Worm (Caenorhabditis elegans): ENCODE measurements around the gene rnf-5.
A peak's percentile ranks its signal among the peaks of the same experiment; 100 is the strongest.

Gene rnf-5

DNA sequence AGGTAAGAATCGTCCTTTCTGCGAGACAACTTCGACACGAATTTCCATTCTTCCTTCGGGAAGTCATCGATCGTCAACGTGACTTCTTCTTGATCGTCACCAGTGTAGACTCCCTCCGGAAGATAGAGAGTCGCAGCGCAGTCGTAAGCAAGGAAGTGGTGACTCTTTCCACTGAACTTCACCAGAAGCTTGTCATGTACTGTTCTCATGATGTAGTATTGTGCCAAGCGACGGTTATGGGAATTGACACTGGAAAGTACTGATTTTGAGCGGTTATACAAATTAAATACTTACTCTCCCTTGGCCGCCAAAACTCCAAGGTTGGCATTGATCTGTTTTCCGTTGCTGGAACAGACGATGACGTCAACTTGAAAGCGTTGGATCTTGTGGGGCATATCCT lies 8.8 kb upstream of the rnf-5 start:
- TF ChIP-seq ceh-34 (tag; optimal IDR thresholded peaks at IDR 0.05) (no peak), pha-4 (tag; optimal IDR thresholded peaks at IDR 0.05) (no peak), hlh-30 (tag; optimal IDR thresholded peaks at IDR 0.05; ENCODE audit: insufficient read depth) (no peak), ceh-18 (tag; optimal IDR thresholded peaks at IDR 0.05) (no peak), pag-3 (tag; optimal IDR thresholded peaks at IDR 0.05; ENCODE audit: borderline replicate concordance) (no peak)

DNA sequence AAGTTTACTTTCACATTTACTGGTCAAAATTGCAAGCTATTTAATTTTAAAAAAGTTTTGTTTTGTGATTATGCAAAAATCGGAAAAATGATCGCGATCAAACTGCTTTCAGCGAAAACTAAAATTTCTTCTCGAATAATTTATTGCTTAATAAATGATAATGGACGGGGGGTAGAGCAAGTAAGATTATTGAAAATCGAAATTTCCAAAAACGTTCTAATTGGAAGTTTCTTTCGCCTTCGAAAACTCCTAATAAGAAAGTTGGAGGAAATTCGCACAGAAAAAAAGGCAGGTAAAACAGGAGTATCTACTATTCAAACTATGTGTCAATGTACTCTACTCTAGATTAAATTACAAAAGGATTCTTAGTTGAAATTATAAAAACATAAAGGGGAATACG lies 5.6 kb upstream of the rnf-5 start:
- TF ChIP-seq sox-2 (GFP tag; IDR thresholded peaks at IDR 0.05), result no peak
- TF ChIP-seq sdc-2 (tag; optimal IDR thresholded peaks at IDR 0.05), result no peak
- TF ChIP-seq Y22D7AL.16 (tag; optimal IDR thresholded peaks at IDR 0.05), result no peak
- TF ChIP-seq elt-4 (tag; optimal IDR thresholded peaks at IDR 0.05), result no peak
- TF ChIP-seq gmeb-2 (tag; optimal IDR thresholded peaks at IDR 0.05), result no peak
- no peak for TF ChIP-seq dve-1 (tag; optimal IDR thresholded peaks at IDR 0.05)
- no peak for TF ChIP-seq tbx-2 (tag; optimal IDR thresholded peaks at IDR 0.05)
- no peak for TF ChIP-seq nhr-11 (tag; optimal IDR thresholded peaks at IDR 0.05)
- no peak for TF ChIP-seq unc-42 (tag; optimal IDR thresholded peaks at IDR 0.05)
- no peak for TF ChIP-seq ceh-45 (GFP tag; IDR thresholded peaks at IDR 0.05)
- no peak for TF ChIP-seq hlh-8 (tag; optimal IDR thresholded peaks at IDR 0.05)
- TF ChIP-seq K02D7.2 (tag; optimal IDR thresholded peaks at IDR 0.05), result no peak

DNA sequence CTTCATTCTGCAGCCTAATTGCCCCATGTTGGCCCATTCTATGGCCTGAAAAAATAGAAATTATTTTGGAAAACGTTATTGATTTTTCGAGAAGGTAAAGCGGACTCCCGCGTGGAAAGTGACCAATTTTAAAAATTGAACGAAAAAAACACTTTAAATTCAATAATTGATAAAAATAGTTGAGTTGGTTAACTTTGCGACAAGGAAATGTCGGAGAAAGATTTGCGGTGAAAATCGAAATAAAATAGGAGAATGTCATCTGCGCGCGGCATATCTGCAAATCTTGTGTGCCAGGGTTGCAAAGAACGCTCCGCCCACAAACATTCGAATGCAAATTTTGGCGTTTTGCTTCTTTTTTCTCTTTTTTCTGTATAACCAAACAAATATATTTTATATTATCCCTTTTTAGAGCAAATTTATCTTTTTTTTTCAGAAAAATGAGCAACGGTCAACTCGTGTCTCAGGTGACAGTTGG lies 4.3 kb upstream of the rnf-5 start, which contains the start of the genes rnf-121 and C16C10.4:
Gene rnf-121 (minus strand): TSS at position 51 of the 475 bp plus-strand sequence.
Gene C16C10.4 (plus strand): TSS at position 434 of the 475 bp plus-strand sequence.
- TF ChIP-seq rnt-1 (tag; optimal IDR thresholded peaks at IDR 0.05), result peak; percentile 93
- peak; percentile 93 for TF ChIP-seq ceh-30 (tag; optimal IDR thresholded peaks at IDR 0.05)
- TF ChIP-seq unc-42 (tag; optimal IDR thresholded peaks at IDR 0.05), result peak; percentile 38
- peak; percentile 93 for TF ChIP-seq K02D7.2 (tag; optimal IDR thresholded peaks at IDR 0.05)
- peak; percentile 84 for TF ChIP-seq F13H6.1 (tag; optimal IDR thresholded peaks at IDR 0.05)
- peak; percentile 91 for TF ChIP-seq ceh-34 (tag; optimal IDR thresholded peaks at IDR 0.05)
- peak; percentile 88 for TF ChIP-seq che-1 (tag; optimal IDR thresholded peaks at IDR 0.05)
- peak; percentile 82 for TF ChIP-seq ceh-24 (tag; optimal IDR thresholded peaks at IDR 0.05)
- peak; percentile 73 for TF ChIP-seq lim-6 (tag; optimal IDR thresholded peaks at IDR 0.05)
- TF ChIP-seq nhr-232 (tag; optimal IDR thresholded peaks at IDR 0.05), result peak; percentile 83
- TF ChIP-seq ceh-2 (tag; optimal IDR thresholded peaks at IDR 0.05), result peak; percentile 92
- TF ChIP-seq unc-86 (tag; optimal IDR thresholded peaks at IDR 0.05), result peak; percentile 93
- TF ChIP-seq pha-4 (tag; optimal IDR thresholded peaks at IDR 0.05), result no peak
- peak; percentile 97 for TF ChIP-seq elt-2 (tag; optimal IDR thresholded peaks at IDR 0.05)
- peak; percentile 82 for TF ChIP-seq npax-4 (tag; optimal IDR thresholded peaks at IDR 0.05)
- peak; percentile 71 for TF ChIP-seq hlh-13 (GFP tag; optimal IDR thresholded peaks at IDR 0.05)
- TF ChIP-seq ceh-14 (tag; optimal IDR thresholded peaks at IDR 0.05), result peak; percentile 95
- TF ChIP-seq unc-55 (GFP tag; optimal IDR thresholded peaks at IDR 0.05), result no peak
- TF ChIP-seq pha-2 (tag; optimal IDR thresholded peaks at IDR 0.05), result peak; percentile 92
- TF ChIP-seq tbx-2 (tag; optimal IDR thresholded peaks at IDR 0.05), result peak; percentile 90
- TF ChIP-seq fkh-6 (tag; optimal IDR thresholded peaks at IDR 0.05), result peak; percentile 89
- TF ChIP-seq ama-1 (optimal IDR thresholded peaks at IDR 0.05), result no peak
- TF ChIP-seq fkh-10 (GFP tag; optimal IDR thresholded peaks at IDR 0.05), result peak; percentile 64
- peak; percentile 94 for TF ChIP-seq fax-1 (tag; optimal IDR thresholded peaks at IDR 0.05)
- TF ChIP-seq sox-4 (tag; optimal IDR thresholded peaks at IDR 0.05), result peak; percentile 91
- TF ChIP-seq sdc-2 (tag; optimal IDR thresholded peaks at IDR 0.05), result peak; percentile 82
- TF ChIP-seq ets-4 (tag; optimal IDR thresholded peaks at IDR 0.05), result peak; percentile 69
- TF ChIP-seq ceh-31 (tag; optimal IDR thresholded peaks at IDR 0.05), result peak; percentile 90
- peak; percentile 85 for TF ChIP-seq hlh-6 (tag; optimal IDR thresholded peaks at IDR 0.05)
- peak; percentile 83 for TF ChIP-seq Y22D7AL.16 (tag; optimal IDR thresholded peaks at IDR 0.05)
- TF ChIP-seq T23F11.4 (GFP tag; optimal IDR thresholded peaks at IDR 0.05), result peak; percentile 83
- TF ChIP-seq C38D4.7 (GFP tag; optimal IDR thresholded peaks at IDR 0.05), result peak; percentile 90
- no peak for TF ChIP-seq pax-1 (tag; optimal IDR thresholded peaks at IDR 0.05)
- TF ChIP-seq ceh-22 (tag; optimal IDR thresholded peaks at IDR 0.05), result peak; percentile 63
- TF ChIP-seq pqm-1 (tag; optimal IDR thresholded peaks at IDR 0.05), result peak; percentile 51
- TF ChIP-seq unc-3 (GFP tag; conservative IDR thresholded peaks at IDR 0.05), result peak; percentile 85
- TF ChIP-seq unc-3 (tag; optimal IDR thresholded peaks at IDR 0.05), result peak; percentile 91
- TF ChIP-seq ceh-9 (tag; optimal IDR thresholded peaks at IDR 0.05), result no peak
- peak; percentile 92 for TF ChIP-seq syd-9 (tag; optimal IDR thresholded peaks at IDR 0.05)
- peak; percentile 91 for TF ChIP-seq C08G9.2 (tag; optimal IDR thresholded peaks at IDR 0.05)

Measured in whole organism, late embryonic.